Comparison of ENCODE assay signal across 1 fruit fly cellular context in the genomic region with DNA sequence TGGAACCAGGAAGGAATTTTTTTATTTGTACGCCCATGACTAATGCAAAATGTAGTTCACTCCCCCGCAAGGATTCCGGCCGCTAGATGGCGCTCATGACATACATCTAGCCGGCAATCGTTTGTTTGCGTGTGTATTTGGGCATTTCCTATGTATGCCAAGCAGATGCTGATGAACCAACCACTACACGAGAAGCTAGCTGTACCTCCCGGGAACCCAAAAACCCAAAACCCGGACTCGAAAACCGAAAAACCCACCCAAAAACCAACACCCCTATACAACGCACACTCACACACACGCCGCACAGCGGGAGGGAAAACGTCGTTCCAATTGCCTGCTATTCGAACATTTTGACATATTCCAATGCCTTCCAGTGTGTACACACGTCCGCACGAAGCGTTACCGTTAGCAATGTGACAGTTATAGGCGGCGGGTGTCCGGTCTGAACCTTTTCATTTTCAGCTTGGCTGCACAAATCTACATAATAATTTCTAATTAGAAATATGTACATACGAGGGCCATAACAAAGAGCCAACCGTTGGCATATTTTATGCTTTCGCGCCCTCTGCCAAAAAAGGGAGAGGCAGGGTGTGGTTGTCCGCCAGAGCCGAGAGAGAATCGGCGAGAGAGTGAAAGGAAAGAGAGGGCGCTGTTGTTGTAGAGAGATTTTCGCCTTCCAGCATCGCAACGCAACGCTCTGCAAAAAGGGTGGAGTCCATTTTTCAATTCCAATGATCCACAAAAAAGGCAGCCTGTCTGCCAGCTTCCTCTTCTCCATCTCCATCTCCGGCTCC.
TF ChIP-seq lines count a peak whose summit lies in the region.

No protein-coding gene starts in this region.

TF ChIP-seq in whole organism, embryonic, 481 proteins besides CTCF, POLR2A, EP300 and RAD21 (continued from another document and continues in another):
- TF ChIP-seq Hmr (GFP tag; optimal IDR thresholded peaks at IDR 0.05; lab: Kevin White, UChicago) (no peak), Six4 (GFP tag; optimal IDR thresholded peaks at IDR 0.05; lab: Kevin White, UChicago) (no peak), CG3407 (GFP tag; optimal IDR thresholded peaks at IDR 0.05; lab: Kevin White, UChicago) (no peak), vvl (GFP tag; IDR thresholded peaks at IDR 0.05; lab: Robert Waterston, UW) (peak; percentile 55; the same call in 1 of the 2 replicates), luna (GFP tag; optimal IDR thresholded peaks at IDR 0.05; lab: Kevin White, UChicago) (no peak), CG9932 (GFP tag; IDR thresholded peaks at IDR 0.05; lab: Robert Waterston, UW) (no peak), pfk (GFP tag; optimal IDR thresholded peaks at IDR 0.05; lab: Kevin White, UChicago) (no peak), unc-4 (GFP tag; IDR thresholded peaks at IDR 0.05; lab: Robert Waterston, UW; ENCODE audit: partially characterized antibody) (no peak), emc (GFP tag; optimal IDR thresholded peaks at IDR 0.05; lab: Kevin White, UChicago) (no peak), Tbp (GFP tag; optimal IDR thresholded peaks at IDR 0.05; lab: Kevin White, UChicago) (no peak), fu2 (GFP tag; optimal IDR thresholded peaks at IDR 0.05; lab: Kevin White, UChicago) (no peak), stc (GFP tag; IDR thresholded peaks at IDR 0.05; lab: Robert Waterston, UW) (no peak), zen (tag; optimal IDR thresholded peaks at IDR 0.05; lab: Kevin White, UChicago) (no peak), fru (optimal IDR thresholded peaks at IDR 0.05; lab: Kevin White, UChicago) (no peak), CG18262 (tag; optimal IDR thresholded peaks at IDR 0.05; lab: Kevin White, UChicago) (no peak), GATAe (GFP tag; conservative IDR thresholded peaks at IDR 0.05; lab: Robert Waterston, UW) (no peak), dan (GFP tag; IDR thresholded peaks at IDR 0.05; lab: Robert Waterston, UW) (no peak), corto (GFP tag; optimal IDR thresholded peaks at IDR 0.05; lab: Kevin White, UChicago) (peak; percentile 5), Lhr (GFP tag; optimal IDR thresholded peaks at IDR 0.05; lab: Kevin White, UChicago) (no peak), sim (GFP tag; IDR thresholded peaks at IDR 0.05; lab: Robert Waterston, UW) (no peak), hbn (GFP tag; IDR thresholded peaks at IDR 0.05; lab: Robert Waterston, UW; ENCODE audit: partially characterized antibody) (no peak), CG11560 (tag; IDR thresholded peaks at IDR 0.05; lab: Robert Waterston, UW) (no peak), CHES-1-like (GFP tag; optimal IDR thresholded peaks at IDR 0.05; lab: Kevin White, UChicago) (no peak), aop (GFP tag; IDR thresholded peaks at IDR 0.05; lab: Robert Waterston, UW) (no peak), lab (GFP tag; optimal IDR thresholded peaks at IDR 0.05; lab: Kevin White, UChicago) (no peak), CG8478 (optimal IDR thresholded peaks at IDR 0.05; lab: Kevin White, UChicago) (no peak), ara (GFP tag; IDR thresholded peaks at IDR 0.05; lab: Robert Waterston, UW) (0 out of 2 replicates have a peak, but pooled peaks have one; percentile 36), vnd (GFP tag; IDR thresholded peaks at IDR 0.05; lab: Robert Waterston, UW; ENCODE audit: partially characterized antibody) (no peak), CG11696 (GFP tag; IDR thresholded peaks at IDR 0.05; lab: Robert Waterston, UW) (no peak), CG18764 (GFP tag; optimal IDR thresholded peaks at IDR 0.05; lab: Kevin White, UChicago) (no peak), CG1529 (GFP tag; optimal IDR thresholded peaks at IDR 0.05; lab: Kevin White, UChicago) (no peak), MBD-R2 (GFP tag; IDR thresholded peaks at IDR 0.05; lab: Robert Waterston, UW) (0 out of 2 replicates have a peak, but pooled peaks have one; percentile 13), CG3163 (GFP tag; optimal IDR thresholded peaks at IDR 0.05; lab: Kevin White, UChicago) (no peak), dysf (GFP tag; IDR thresholded peaks at IDR 0.05; lab: Robert Waterston, UW) (no peak), jigr1 (GFP tag; IDR thresholded peaks at IDR 0.05; lab: Robert Waterston, UW) (no peak), ttk (GFP tag; IDR thresholded peaks at IDR 0.05; lab: Robert Waterston, UW) (no peak), br (optimal IDR thresholded peaks at IDR 0.05; lab: Kevin White, UChicago) (no peak), insv (GFP tag; optimal IDR thresholded peaks at IDR 0.05; lab: Kevin White, UChicago) (peak in 1 of 2 experiments; percentile 94), HLH3B (GFP tag; IDR thresholded peaks at IDR 0.05; lab: Robert Waterston, UW) (no peak), CG10209 (GFP tag; optimal IDR thresholded peaks at IDR 0.05; lab: Kevin White, UChicago) (no peak), CG1832 (GFP tag; optimal IDR thresholded peaks at IDR 0.05; lab: Kevin White, UChicago) (no peak), CG2678 (tag; optimal IDR thresholded peaks at IDR 0.05; lab: Kevin White, UChicago) (no peak), Med (GFP tag; lab: Kevin White, UChicago) (no peak), CG8924 (tag; optimal IDR thresholded peaks at IDR 0.05; lab: Kevin White, UChicago) (peak; percentile 35), sens-2 (GFP tag; IDR thresholded peaks at IDR 0.05; lab: Robert Waterston, UW) (no peak), Scr (GFP tag; IDR thresholded peaks at IDR 0.05; lab: Robert Waterston, UW; ENCODE audit: partially characterized antibody) (no peak), CG6654 (GFP tag; optimal IDR thresholded peaks at IDR 0.05; lab: Kevin White, UChicago) (no peak), CG5180 (GFP tag; optimal IDR thresholded peaks at IDR 0.05; lab: Kevin White, UChicago) (no peak), chinmo (GFP tag; IDR thresholded peaks at IDR 0.05; lab: Robert Waterston, UW; ENCODE audit: partially characterized antibody) (peak; percentile 56; the same call in 1 of the 4 replicates), Mes4 (GFP tag; optimal IDR thresholded peaks at IDR 0.05; lab: Kevin White, UChicago) (no peak), cg (GFP tag; optimal IDR thresholded peaks at IDR 0.05; lab: Kevin White, UChicago) (peak; percentile 59), ranshi (GFP tag; IDR thresholded peaks at IDR 0.05; lab: Robert Waterston, UW) (no peak), Ets65A (GFP tag; lab: Kevin White, UChicago) (peak; percentile 18), chn (GFP tag; optimal IDR thresholded peaks at IDR 0.05; lab: Kevin White, UChicago) (no peak), pb (GFP tag; optimal IDR thresholded peaks at IDR 0.05; lab: Kevin White, UChicago) (no peak), Adf1 (GFP tag; IDR thresholded peaks at IDR 0.05; lab: Robert Waterston, UW) (no peak), B-H2 (GFP tag; optimal IDR thresholded peaks at IDR 0.05; lab: Kevin White, UChicago) (no peak), CG3065 (GFP tag; optimal IDR thresholded peaks at IDR 0.05; lab: Kevin White, UChicago) (no peak), CG14441 (GFP tag; IDR thresholded peaks at IDR 0.05; lab: Robert Waterston, UW) (no peak), HmgZ (tag; optimal IDR thresholded peaks at IDR 0.05; lab: Kevin White, UChicago) (no peak), CG14860 (GFP tag; IDR thresholded peaks at IDR 0.05; lab: Robert Waterston, UW; ENCODE audit: partially characterized antibody) (no peak), Ptx1 (GFP tag; IDR thresholded peaks at IDR 0.05; lab: Robert Waterston, UW) (no peak), grau (tag; optimal IDR thresholded peaks at IDR 0.05; lab: Kevin White, UChicago) (peak; percentile 4), CG9437 (GFP tag; optimal IDR thresholded peaks at IDR 0.05; lab: Kevin White, UChicago) (no peak), CG6765 (GFP tag; optimal IDR thresholded peaks at IDR 0.05; lab: Kevin White, UChicago) (no peak), CG17328 (GFP tag; IDR thresholded peaks at IDR 0.05; lab: Robert Waterston, UW) (0 out of 2 replicates have a peak, but pooled peaks have one; percentile 11), sd (tag; optimal IDR thresholded peaks at IDR 0.05; lab: Kevin White, UChicago) (peak; percentile 36), CG17829 (tag; optimal IDR thresholded peaks at IDR 0.05; lab: Kevin White, UChicago) (no peak), Eip74EF (GFP tag; optimal IDR thresholded peaks at IDR 0.05; lab: Kevin White, UChicago) (no peak), Optix (GFP tag; IDR thresholded peaks at IDR 0.05; lab: Robert Waterston, UW) (no peak), CG32532 (GFP tag; IDR thresholded peaks at IDR 0.05; lab: Robert Waterston, UW) (no peak), CG8944 (GFP tag; optimal IDR thresholded peaks at IDR 0.05; lab: Kevin White, UChicago) (no peak), Doc2 (GFP tag; IDR thresholded peaks at IDR 0.05; lab: Robert Waterston, UW) (no peak), Sry-δ (GFP tag; optimal IDR thresholded peaks at IDR 0.05; lab: Kevin White, UChicago) (no peak), oc (tag; optimal IDR thresholded peaks at IDR 0.05; lab: Kevin White, UChicago) (no peak), CG11247 (GFP tag; IDR thresholded peaks at IDR 0.05; lab: Robert Waterston, UW) (no peak), cas (GFP tag; IDR thresholded peaks at IDR 0.05; lab: Robert Waterston, UW) (no peak), seq (GFP tag; IDR thresholded peaks at IDR 0.05; lab: Robert Waterston, UW) (peak; percentile 49; the same call in 1 of the 2 replicates), rib (GFP tag; IDR thresholded peaks at IDR 0.05; lab: Robert Waterston, UW) (peak; percentile 51; the same call in 1 of the 2 replicates), Hey (tag; optimal IDR thresholded peaks at IDR 0.05; lab: Kevin White, UChicago) (peak; percentile 68), Sox102F (GFP tag; optimal IDR thresholded peaks at IDR 0.05; lab: Kevin White, UChicago) (no peak), CG6813 (GFP tag; optimal IDR thresholded peaks at IDR 0.05; lab: Kevin White, UChicago) (no peak), CG1024 (GFP tag; IDR thresholded peaks at IDR 0.05; lab: Robert Waterston, UW) (no peak), CG11723 (GFP tag; optimal IDR thresholded peaks at IDR 0.05; lab: Kevin White, UChicago) (no peak), sens (GFP tag; lab: Kevin White, UChicago) (peak; percentile 85), hkb (optimal IDR thresholded peaks at IDR 0.05; lab: Kevin White, UChicago) (no peak), hkb (GFP tag; IDR thresholded peaks at IDR 0.05; lab: Robert Waterston, UW) (no peak), slp2 (GFP tag; optimal IDR thresholded peaks at IDR 0.05; lab: Kevin White, UChicago) (no peak), Hr51 (GFP tag; optimal IDR thresholded peaks at IDR 0.05; lab: Kevin White, UChicago) (no peak), TFAM (GFP tag; optimal IDR thresholded peaks at IDR 0.05; lab: Kevin White, UChicago) (no peak), CG2875 (GFP tag; optimal IDR thresholded peaks at IDR 0.05; lab: Kevin White, UChicago) (no peak), YL-1 (GFP tag; optimal IDR thresholded peaks at IDR 0.05; lab: Kevin White, UChicago) (peak; percentile 31), CG6854 (GFP tag; optimal IDR thresholded peaks at IDR 0.05; lab: Kevin White, UChicago) (no peak), CG16779 (GFP tag; IDR thresholded peaks at IDR 0.05; lab: Robert Waterston, UW) (no peak), H2.0 (GFP tag; IDR thresholded peaks at IDR 0.05; lab: Robert Waterston, UW) (no peak), Neu2 (GFP tag; optimal IDR thresholded peaks at IDR 0.05; lab: Kevin White, UChicago; ENCODE audit: borderline replicate concordance) (no peak), CG34224 (GFP tag; IDR thresholded peaks at IDR 0.05; lab: Robert Waterston, UW; ENCODE audit: partially characterized antibody) (no peak), knrl (GFP tag; IDR thresholded peaks at IDR 0.05; lab: Robert Waterston, UW; ENCODE audit: partially characterized antibody) (no peak), sqz (GFP tag; optimal IDR thresholded peaks at IDR 0.05; lab: Kevin White, UChicago) (peak; percentile 37), klu (GFP tag; IDR thresholded peaks at IDR 0.05; lab: Robert Waterston, UW) (no peak), CG8290 (GFP tag; optimal IDR thresholded peaks at IDR 0.05; lab: Kevin White, UChicago) (peak; percentile 76), CG8290 (tag; optimal IDR thresholded peaks at IDR 0.05; lab: Kevin White, UChicago) (peak in 1 of 2 experiments; percentile 18), CG13296 (GFP tag; optimal IDR thresholded peaks at IDR 0.05; lab: Kevin White, UChicago) (no peak), CG10979 (tag; optimal IDR thresholded peaks at IDR 0.05; lab: Kevin White, UChicago) (peak; percentile 49), CG11093 (GFP tag; IDR thresholded peaks at IDR 0.05; lab: Robert Waterston, UW) (no peak), CG7357 (GFP tag; IDR thresholded peaks at IDR 0.05; lab: Robert Waterston, UW) (no peak), Ets97D (GFP tag; optimal IDR thresholded peaks at IDR 0.05; lab: Kevin White, UChicago) (no peak), CG15514 (GFP tag; optimal IDR thresholded peaks at IDR 0.05; lab: Kevin White, UChicago) (no peak), sisA (GFP tag; IDR thresholded peaks at IDR 0.05; lab: Robert Waterston, UW) (no peak), Hsf (GFP tag; optimal IDR thresholded peaks at IDR 0.05; lab: Kevin White, UChicago) (no peak), sob (GFP tag; IDR thresholded peaks at IDR 0.05; lab: Robert Waterston, UW) (no peak), gcm2 (GFP tag; optimal IDR thresholded peaks at IDR 0.05; lab: Kevin White, UChicago) (no peak), lmd (GFP tag; IDR thresholded peaks at IDR 0.05; lab: Robert Waterston, UW) (no peak), chif (GFP tag; optimal IDR thresholded peaks at IDR 0.05; lab: Kevin White, UChicago) (no peak), CG4854 (GFP tag; optimal IDR thresholded peaks at IDR 0.05; lab: Kevin White, UChicago) (no peak), kni (GFP tag; optimal IDR thresholded peaks at IDR 0.05; lab: Kevin White, UChicago) (peak; percentile 89), dimm (GFP tag; IDR thresholded peaks at IDR 0.05; lab: Robert Waterston, UW) (no peak), trem (tag; optimal IDR thresholded peaks at IDR 0.05; lab: Kevin White, UChicago) (no peak), tup (GFP tag; optimal IDR thresholded peaks at IDR 0.05; lab: Kevin White, UChicago) (no peak), CG12299 (tag; optimal IDR thresholded peaks at IDR 0.05; lab: Kevin White, UChicago) (no peak), MTF-1 (GFP tag; optimal IDR thresholded peaks at IDR 0.05; lab: Kevin White, UChicago; ENCODE audit: borderline replicate concordance) (no peak), CG4360 (GFP tag; IDR thresholded peaks at IDR 0.05; lab: Robert Waterston, UW) (peak; percentile 84), CG6791 (GFP tag; IDR thresholded peaks at IDR 0.05; lab: Robert Waterston, UW; ENCODE audit: partially characterized antibody) (peak; percentile 56; the same call in 1 of the 3 replicates), E2f2 (GFP tag; IDR thresholded peaks at IDR 0.05; lab: Robert Waterston, UW) (no peak), Camta (GFP tag; optimal IDR thresholded peaks at IDR 0.05; lab: Kevin White, UChicago) (no peak), hth (optimal IDR thresholded peaks at IDR 0.05; lab: Kevin White, UChicago) (no peak), fd64A (GFP tag; optimal IDR thresholded peaks at IDR 0.05; lab: Kevin White, UChicago) (no peak)
